Worm (Caenorhabditis elegans): ENCODE measurements around the gene C39B10.3.
A peak's percentile ranks its signal among the peaks of the same experiment; 100 is the strongest.

Gene C39B10.3

ce11 chrX:10395177-10395576 lies 48.8 kb upstream of the C39B10.3 start:
- TF ChIP-seq dmd-4 (tag; optimal IDR thresholded peaks at IDR 0.05) (no peak), sma-9 (GFP tag; optimal IDR thresholded peaks at IDR 0.05) (peak; percentile 46), sma-9 (tag; optimal IDR thresholded peaks at IDR 0.05) (no peak), ztf-11 (tag; optimal IDR thresholded peaks at IDR 0.05) (no peak), nhr-129 (tag; optimal IDR thresholded peaks at IDR 0.05) (no peak), gmeb-1 (tag; optimal IDR thresholded peaks at IDR 0.05) (no peak), unc-62 (GFP tag; optimal IDR thresholded peaks at IDR 0.05) (no peak), crh-2 (tag; optimal IDR thresholded peaks at IDR 0.05) (peak; percentile 30), peb-1 (tag; optimal IDR thresholded peaks at IDR 0.05) (no peak), skn-1 (tag; optimal IDR thresholded peaks at IDR 0.05) (no peak), nhr-77 (tag; optimal IDR thresholded peaks at IDR 0.05) (no peak), snpc-4 (tag; optimal IDR thresholded peaks at IDR 0.05) (no peak), lsy-2 (tag; optimal IDR thresholded peaks at IDR 0.05) (no peak), ztf-1 (GFP tag; conservative IDR thresholded peaks at IDR 0.05) (no peak), lin-13 (GFP tag; optimal IDR thresholded peaks at IDR 0.05) (no peak), R02D3.7 (tag; optimal IDR thresholded peaks at IDR 0.05) (no peak), fos-1 (tag; optimal IDR thresholded peaks at IDR 0.05) (peak; percentile 42), nhr-23 (tag; optimal IDR thresholded peaks at IDR 0.05) (no peak), Y55F3AM.14 (GFP tag; optimal IDR thresholded peaks at IDR 0.05) (no peak)

- TF ChIP-seq blmp-1 (tag; optimal IDR thresholded peaks at IDR 0.05; ENCODE audit: insufficient read depth) (no peak), gmeb-1 (tag; optimal IDR thresholded peaks at IDR 0.05) (peak; percentile 1), ama-1 (optimal IDR thresholded peaks at IDR 0.05) (no peak), ztf-4 (tag; optimal IDR thresholded peaks at IDR 0.05) (no peak), lsy-2 (tag; optimal IDR thresholded peaks at IDR 0.05) (no peak), nhr-11 (tag; optimal IDR thresholded peaks at IDR 0.05) (no peak), snpc-4 (tag; optimal IDR thresholded peaks at IDR 0.05) (no peak), nhr-12 (tag; optimal IDR thresholded peaks at IDR 0.05) (no peak), nhr-129 (tag; optimal IDR thresholded peaks at IDR 0.05) (peak; percentile 36), F13H6.1 (tag; optimal IDR thresholded peaks at IDR 0.05) (peak; percentile 6), R02D3.7 (tag; optimal IDR thresholded peaks at IDR 0.05) (no peak), peb-1 (tag; optimal IDR thresholded peaks at IDR 0.05) (peak; percentile 47), sma-9 (GFP tag; optimal IDR thresholded peaks at IDR 0.05) (peak; percentile 10), sma-9 (tag; optimal IDR thresholded peaks at IDR 0.05) (no peak), aly-2 (tag; optimal IDR thresholded peaks at IDR 0.05) (no peak), ceh-16 (tag; optimal IDR thresholded peaks at IDR 0.05) (no peak)
These were observed 48.3 kb upstream of the C39B10.3 start for ce11 chrX:10395668-10396067.

- TF ChIP-seq mab-5 (tag; optimal IDR thresholded peaks at IDR 0.05) = peak; percentile 25
- no peak for TF ChIP-seq unc-55 (GFP tag; optimal IDR thresholded peaks at IDR 0.05)
These were observed 47.2 kb upstream of the C39B10.3 start, which contains the start of gene pkn-1 for ce11 chrX:10396509-10397292. Gene pkn-1 (plus strand): TSS chrX:10397242.

- no peak for TF ChIP-seq nhr-11 (tag; optimal IDR thresholded peaks at IDR 0.05)
These were observed 42.8 kb upstream of the C39B10.3 start for ce11 chrX:10401118-10401517.

ce11 chrX:10404051-10404450 lies 39.9 kb upstream of the C39B10.3 start:
- TF ChIP-seq ztf-1 (GFP tag; conservative IDR thresholded peaks at IDR 0.05) (no peak), skn-1 (tag; optimal IDR thresholded peaks at IDR 0.05) (no peak), ama-1 (optimal IDR thresholded peaks at IDR 0.05) (no peak), aly-2 (tag; optimal IDR thresholded peaks at IDR 0.05) (no peak), nhr-6 (tag; optimal IDR thresholded peaks at IDR 0.05) (no peak), ztf-4 (tag; optimal IDR thresholded peaks at IDR 0.05) (no peak), unc-55 (GFP tag; optimal IDR thresholded peaks at IDR 0.05) (no peak), sma-3 (GFP tag; optimal IDR thresholded peaks at IDR 0.05) (no peak), nhr-25 (tag; optimal IDR thresholded peaks at IDR 0.05) (no peak), fos-1 (tag; optimal IDR thresholded peaks at IDR 0.05) (no peak)

ce11 chrX:10406203-10406602 lies 37.7 kb upstream of the C39B10.3 start, which contains the start of gene gur-3:
Gene gur-3 (minus strand): TSS chrX:10406303.
- TF ChIP-seq unc-39 (tag; optimal IDR thresholded peaks at IDR 0.05) (no peak), sma-3 (GFP tag; optimal IDR thresholded peaks at IDR 0.05) (no peak), nhr-11 (tag; optimal IDR thresholded peaks at IDR 0.05) (no peak), lin-11 (tag; optimal IDR thresholded peaks at IDR 0.05) (no peak), lin-13 (GFP tag; optimal IDR thresholded peaks at IDR 0.05) (no peak)

All from whole organism, L2 larva.